ENCODE assay signal across 4 worm cellular contexts in the genomic region with DNA sequence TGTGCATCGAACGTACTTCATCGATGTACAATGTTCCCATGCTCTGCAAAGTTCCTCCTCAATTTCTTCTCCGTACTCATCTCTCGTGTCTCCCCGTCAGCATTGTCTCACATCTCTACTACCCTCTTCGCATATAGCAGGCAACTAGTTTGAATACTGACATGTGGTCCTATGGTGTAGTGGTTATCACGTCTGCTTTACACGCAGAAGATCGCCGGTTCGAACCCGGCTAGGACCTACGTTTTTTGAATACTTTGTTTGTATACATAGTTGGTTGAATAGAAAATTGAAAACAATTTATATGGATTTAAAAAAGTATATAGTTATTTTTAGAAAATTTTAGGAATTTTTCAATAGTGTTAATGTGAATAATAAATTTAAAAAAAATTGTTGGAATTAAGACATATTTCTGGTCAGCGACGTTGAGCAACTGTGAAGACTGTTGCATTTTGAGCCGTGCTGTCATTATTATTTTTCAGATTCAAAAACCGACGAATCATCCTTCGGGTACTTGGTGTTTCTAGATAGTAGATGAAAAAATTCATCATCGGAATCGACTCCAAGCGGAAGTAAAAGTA.
TF ChIP-seq lines count a peak whose summit lies in the region.

No protein-coding gene starts in this region.

TF ChIP-seq in whole organism, L2 larva, 48 proteins besides CTCF, POLR2A, EP300 and RAD21 (continues in another document):
- TF ChIP-seq snpc-4 (tag; optimal IDR thresholded peaks at IDR 0.05; lab: Kevin White, UChicago) = peak; percentile 21
- no peak for TF ChIP-seq ztf-11 (tag; optimal IDR thresholded peaks at IDR 0.05; lab: Kevin White, UChicago)
- TF ChIP-seq nhr-12 (tag; optimal IDR thresholded peaks at IDR 0.05; lab: Kevin White, UChicago) = no peak
- no peak for TF ChIP-seq lin-39 (tag; optimal IDR thresholded peaks at IDR 0.05; lab: Kevin White, UChicago)
- TF ChIP-seq nhr-10 (tag; optimal IDR thresholded peaks at IDR 0.05; lab: Kevin White, UChicago) = no peak
- no peak for TF ChIP-seq peb-1 (tag; optimal IDR thresholded peaks at IDR 0.05; lab: Kevin White, UChicago)
- TF ChIP-seq elt-1 (tag; optimal IDR thresholded peaks at IDR 0.05; lab: Kevin White, UChicago) = no peak
- TF ChIP-seq nhr-6 (tag; optimal IDR thresholded peaks at IDR 0.05; lab: Kevin White, UChicago) = peak; percentile 73
- TF ChIP-seq skn-1 (tag; optimal IDR thresholded peaks at IDR 0.05; lab: Kevin White, UChicago) = no peak
- TF ChIP-seq nhr-23 (tag; optimal IDR thresholded peaks at IDR 0.05; lab: Kevin White, UChicago) = no peak
- peak; percentile 43 for TF ChIP-seq ztf-4 (tag; optimal IDR thresholded peaks at IDR 0.05; lab: Kevin White, UChicago)
- TF ChIP-seq crh-2 (tag; optimal IDR thresholded peaks at IDR 0.05; lab: Kevin White, UChicago) = peak; percentile 89
- no peak for TF ChIP-seq nhr-237 (tag; optimal IDR thresholded peaks at IDR 0.05; lab: Kevin White, UChicago)
- TF ChIP-seq mbf-1 (tag; optimal IDR thresholded peaks at IDR 0.05; lab: Kevin White, UChicago) = peak; percentile 30
- no peak for TF ChIP-seq nhr-25 (tag; optimal IDR thresholded peaks at IDR 0.05; lab: Kevin White, UChicago)
- TF ChIP-seq ztf-1 (GFP tag; conservative IDR thresholded peaks at IDR 0.05; lab: Robert Waterston, UW) = no peak
- TF ChIP-seq blmp-1 (tag; optimal IDR thresholded peaks at IDR 0.05; lab: Kevin White, UChicago; ENCODE audit: insufficient read depth) = no peak
- TF ChIP-seq fos-1 (tag; optimal IDR thresholded peaks at IDR 0.05; lab: Kevin White, UChicago) = peak; percentile 87
- no peak for TF ChIP-seq R02D3.7 (tag; optimal IDR thresholded peaks at IDR 0.05; lab: Kevin White, UChicago)
- TF ChIP-seq unc-39 (tag; optimal IDR thresholded peaks at IDR 0.05; lab: Kevin White, UChicago) = no peak
- no peak for TF ChIP-seq unc-62 (GFP tag; optimal IDR thresholded peaks at IDR 0.05; lab: Kevin White, UChicago)
- peak; percentile 65 for TF ChIP-seq gmeb-1 (tag; optimal IDR thresholded peaks at IDR 0.05; lab: Kevin White, UChicago)

TF ChIP-seq in whole organism, L4 larva, 104 proteins besides CTCF, POLR2A, EP300 and RAD21 (continues in another document):
- peak; percentile 87 for TF ChIP-seq php-3 (GFP tag; IDR thresholded peaks at IDR 0.05; lab: Robert Waterston, UW)
- no peak for TF ChIP-seq ztf-11 (tag; optimal IDR thresholded peaks at IDR 0.05; lab: Kevin White, UChicago)
- peak; percentile 87 to 97 for TF ChIP-seq madf-5 (GFP tag; IDR thresholded peaks at IDR 0.05; lab: Robert Waterston, UW)
- peak; percentile 80 for TF ChIP-seq aha-1 (tag; lab: Kevin White, UChicago)
- no peak for TF ChIP-seq ZK546.5 (tag; optimal IDR thresholded peaks at IDR 0.05; lab: Kevin White, UChicago)
- peak; percentile 81 for TF ChIP-seq Y5F2A.4 (GFP tag; optimal IDR thresholded peaks at IDR 0.05; lab: Kevin White, UChicago)
- TF ChIP-seq sdz-12 (GFP tag; optimal IDR thresholded peaks at IDR 0.05; lab: Kevin White, UChicago) = peak; percentile 90
- no peak for TF ChIP-seq lin-38 (GFP tag; IDR thresholded peaks at IDR 0.05; lab: Robert Waterston, UW)
- TF ChIP-seq dmd-6 (GFP tag; IDR thresholded peaks at IDR 0.05; lab: Robert Waterston, UW) = peak; percentile 76
- TF ChIP-seq attf-4 (tag; optimal IDR thresholded peaks at IDR 0.05; lab: Kevin White, UChicago) = no peak
- TF ChIP-seq nhr-25 (tag; optimal IDR thresholded peaks at IDR 0.05; lab: Kevin White, UChicago; ENCODE audit: borderline replicate concordance, insufficient read depth) = no peak
- TF ChIP-seq nhr-11 (tag; optimal IDR thresholded peaks at IDR 0.05; lab: Kevin White, UChicago) = peak; percentile 60
- TF ChIP-seq egl-43 (GFP tag; IDR thresholded peaks at IDR 0.05; lab: Robert Waterston, UW) = no peak
- TF ChIP-seq ZK337.2 (GFP tag; IDR thresholded peaks at IDR 0.05; lab: Robert Waterston, UW) = peak; percentile 87
- TF ChIP-seq tra-1 (GFP tag; IDR thresholded peaks at IDR 0.05; lab: Robert Waterston, UW) = peak; percentile 96
- TF ChIP-seq ctbp-1 (GFP tag; IDR thresholded peaks at IDR 0.05; lab: Robert Waterston, UW) = peak; percentile 93
- peak; percentile 92 for TF ChIP-seq madf-9 (GFP tag; conservative IDR thresholded peaks at IDR 0.05; lab: Robert Waterston, UW)
- peak; percentile 91 for TF ChIP-seq arid-1 (GFP tag; conservative IDR thresholded peaks at IDR 0.05; lab: Robert Waterston, UW)
- peak; percentile 92 for TF ChIP-seq snpc-1.2 (GFP tag; IDR thresholded peaks at IDR 0.05; lab: Robert Waterston, UW)
- TF ChIP-seq nhr-10 (tag; optimal IDR thresholded peaks at IDR 0.05; lab: Kevin White, UChicago) = no peak
- TF ChIP-seq F44E2.7 (GFP tag; IDR thresholded peaks at IDR 0.05; lab: Robert Waterston, UW) = peak; percentile 94
- TF ChIP-seq lim-7 (GFP tag; IDR thresholded peaks at IDR 0.05; lab: Robert Waterston, UW) = peak; percentile 98
- TF ChIP-seq zag-1 (tag; optimal IDR thresholded peaks at IDR 0.05; lab: Kevin White, UChicago) = no peak

TF ChIP-seq in whole organism, late embryonic, 69 proteins besides CTCF, POLR2A, EP300 and RAD21 (continues in another document):
- TF ChIP-seq ref-2 (tag; optimal IDR thresholded peaks at IDR 0.05; lab: Kevin White, UChicago) (peak; percentile 83), T23F11.4 (GFP tag; optimal IDR thresholded peaks at IDR 0.05; lab: Kevin White, UChicago) (peak; percentile 88), sdc-2 (tag; optimal IDR thresholded peaks at IDR 0.05; lab: Kevin White, UChicago) (peak; percentile 91), ahr-1 (tag; optimal IDR thresholded peaks at IDR 0.05; lab: Kevin White, UChicago) (peak; percentile 86), ceh-45 (GFP tag; IDR thresholded peaks at IDR 0.05; lab: Robert Waterston, UW) (peak; percentile 89), rnt-1 (tag; optimal IDR thresholded peaks at IDR 0.05; lab: Kevin White, UChicago) (peak; percentile 80), dve-1 (tag; optimal IDR thresholded peaks at IDR 0.05; lab: Kevin White, UChicago) (peak; percentile 95), npax-4 (tag; optimal IDR thresholded peaks at IDR 0.05; lab: Kevin White, UChicago) (peak; percentile 91), ttx-3 (tag; optimal IDR thresholded peaks at IDR 0.05; lab: Kevin White, UChicago) (peak; percentile 91), ceh-6 (GFP tag; optimal IDR thresholded peaks at IDR 0.05; lab: Kevin White, UChicago) (peak; percentile 94), ets-4 (tag; optimal IDR thresholded peaks at IDR 0.05; lab: Kevin White, UChicago) (peak; percentile 52), fkh-10 (GFP tag; optimal IDR thresholded peaks at IDR 0.05; lab: Kevin White, UChicago) (peak; percentile 83), sox-4 (tag; optimal IDR thresholded peaks at IDR 0.05; lab: Kevin White, UChicago) (peak; percentile 89), gmeb-2 (tag; optimal IDR thresholded peaks at IDR 0.05; lab: Kevin White, UChicago) (peak; percentile 94), fkh-6 (tag; optimal IDR thresholded peaks at IDR 0.05; lab: Kevin White, UChicago) (peak; percentile 89), Y22D7AL.16 (tag; optimal IDR thresholded peaks at IDR 0.05; lab: Kevin White, UChicago) (peak; percentile 90), pat-9 (tag; optimal IDR thresholded peaks at IDR 0.05; lab: Kevin White, UChicago) (peak; percentile 93), hlh-13 (GFP tag; optimal IDR thresholded peaks at IDR 0.05; lab: Kevin White, UChicago) (peak; percentile 82), syd-9 (tag; optimal IDR thresholded peaks at IDR 0.05; lab: Kevin White, UChicago) (peak; percentile 89), ceh-48 (tag; optimal IDR thresholded peaks at IDR 0.05; lab: Kevin White, UChicago) (peak; percentile 80), pha-2 (tag; optimal IDR thresholded peaks at IDR 0.05; lab: Kevin White, UChicago) (peak; percentile 84), lin-11 (tag; optimal IDR thresholded peaks at IDR 0.05; lab: Kevin White, UChicago) (peak; percentile 90), zip-5 (tag; optimal IDR thresholded peaks at IDR 0.05; lab: Kevin White, UChicago) (peak; percentile 67)

TF ChIP-seq in whole organism, mixed stage, embryonic, 35 proteins besides CTCF, POLR2A, EP300 and RAD21 (continues in another document):
- TF ChIP-seq mls-2 (tag; optimal IDR thresholded peaks at IDR 0.05; lab: Kevin White, UChicago) (peak; percentile 96), M03D4.4 (tag; optimal IDR thresholded peaks at IDR 0.05; lab: Kevin White, UChicago) (peak; percentile 96), flh-1 (GFP tag; optimal IDR thresholded peaks at IDR 0.05; lab: Kevin White, UChicago) (peak; percentile 83), ham-2 (GFP tag; optimal IDR thresholded peaks at IDR 0.05; lab: Kevin White, UChicago) (peak; percentile 94), elt-1 (tag; optimal IDR thresholded peaks at IDR 0.05; lab: Kevin White, UChicago; ENCODE audit: borderline replicate concordance, insufficient read depth) (no peak), tbx-8 (GFP tag; optimal IDR thresholded peaks at IDR 0.05; lab: Kevin White, UChicago) (peak; percentile 89), zip-8 (tag; optimal IDR thresholded peaks at IDR 0.05; lab: Kevin White, UChicago) (no peak), ztf-11 (tag; optimal IDR thresholded peaks at IDR 0.05; lab: Kevin White, UChicago) (peak; percentile 55), ceh-43 (GFP tag; optimal IDR thresholded peaks at IDR 0.05; lab: Kevin White, UChicago) (peak; percentile 93), nhr-237 (tag; optimal IDR thresholded peaks at IDR 0.05; lab: Kevin White, UChicago) (peak; percentile 79), lin-13 (tag; optimal IDR thresholded peaks at IDR 0.05; lab: Kevin White, UChicago) (peak; percentile 78), unc-120 (tag; optimal IDR thresholded peaks at IDR 0.05; lab: Kevin White, UChicago; ENCODE audit: poor library complexity, severe bottlenecking) (peak; percentile 93), elt-3 (tag; optimal IDR thresholded peaks at IDR 0.05; lab: Kevin White, UChicago) (peak; percentile 59), ceh-39 (tag; optimal IDR thresholded peaks at IDR 0.05; lab: Kevin White, UChicago) (peak; percentile 37), snpc-4 (tag; optimal IDR thresholded peaks at IDR 0.05; lab: Kevin White, UChicago) (no peak), cnd-1 (tag; optimal IDR thresholded peaks at IDR 0.05; lab: Kevin White, UChicago) (peak; percentile 96), mab-5 (tag; optimal IDR thresholded peaks at IDR 0.05; lab: Kevin White, UChicago) (peak; percentile 56), lin-32 (GFP tag; optimal IDR thresholded peaks at IDR 0.05; lab: Kevin White, UChicago) (peak; percentile 90), unc-62 (GFP tag; optimal IDR thresholded peaks at IDR 0.05; lab: Kevin White, UChicago) (peak; percentile 86), nhr-28 (tag; optimal IDR thresholded peaks at IDR 0.05; lab: Kevin White, UChicago) (peak; percentile 20), ceh-83 (GFP tag; optimal IDR thresholded peaks at IDR 0.05; lab: Kevin White, UChicago) (peak; percentile 99), nhr-12 (tag; optimal IDR thresholded peaks at IDR 0.05; lab: Kevin White, UChicago) (no peak), pha-4 (tag; optimal IDR thresholded peaks at IDR 0.05; lab: Kevin White, UChicago) (peak; percentile 88), sptf-1 (tag; optimal IDR thresholded peaks at IDR 0.05; lab: Kevin White, UChicago) (peak; percentile 97), drap-1 (GFP tag; optimal IDR thresholded peaks at IDR 0.05; lab: Kevin White, UChicago) (peak; percentile 96), mep-1 (tag; optimal IDR thresholded peaks at IDR 0.05; lab: Kevin White, UChicago) (peak; percentile 90)
